Worm (Caenorhabditis elegans): ENCODE results near the gene dnj-26.

DNA sequence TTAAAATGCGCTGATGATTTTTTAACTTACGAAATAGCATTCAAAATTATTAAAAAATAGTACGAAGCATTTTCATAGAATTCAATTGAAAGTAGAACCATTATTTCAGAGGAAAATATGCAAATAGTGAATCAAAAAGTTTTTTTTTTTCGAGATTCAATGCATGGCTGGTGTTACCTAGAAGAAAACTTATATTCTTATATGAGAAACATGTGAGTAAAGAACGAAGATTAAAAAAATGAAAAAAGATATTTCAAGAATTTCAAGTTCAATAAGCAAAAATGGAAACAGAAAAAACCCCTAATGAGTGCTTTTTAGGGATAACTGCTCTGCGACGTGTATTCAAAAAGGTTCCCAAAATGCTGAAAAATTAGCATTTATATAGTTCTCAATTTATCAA is 16.5 kb downstream of the dnj-26 start, which contains the start of gene sre-16:
- TF ChIP-seq elt-2 (tag; optimal IDR thresholded peaks at IDR 0.05) (no peak), snpc-4 (tag; optimal IDR thresholded peaks at IDR 0.05) (no peak), ama-1 (optimal IDR thresholded peaks at IDR 0.05) (no peak), unc-130 (tag; optimal IDR thresholded peaks at IDR 0.05) (no peak), F16B12.6 (tag; optimal IDR thresholded peaks at IDR 0.05) (no peak), dpl-1 (GFP tag; optimal IDR thresholded peaks at IDR 0.05) (no peak)
